Worm (Caenorhabditis elegans): ENCODE results near the gene pxn-2.

DNA sequence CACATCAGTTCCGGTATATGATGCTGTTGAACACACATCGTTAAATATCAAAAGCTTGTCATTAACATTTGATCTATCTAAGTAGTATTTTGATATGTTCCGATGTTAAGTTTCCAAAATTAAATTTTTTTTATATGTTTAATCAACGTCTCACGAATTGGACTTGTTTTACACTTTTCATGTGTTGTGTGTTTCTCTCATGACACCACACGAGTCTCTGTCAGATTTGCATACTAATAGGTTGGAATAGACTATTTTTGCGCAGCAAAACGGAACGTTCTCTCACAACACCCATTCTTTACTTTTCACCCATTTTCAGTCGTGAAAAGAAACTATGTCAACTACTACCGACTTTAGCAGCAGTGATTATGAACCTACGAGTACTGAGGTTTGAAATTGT is 8.5 kb downstream of the pxn-2 start, which contains the start of gene K09C8.8:
- no peak for TF ChIP-seq him-1 (tag; optimal IDR thresholded peaks at IDR 0.05)
- no peak for TF ChIP-seq dao-5 (tag; optimal IDR thresholded peaks at IDR 0.05)
- TF ChIP-seq W03F9.2 (tag; optimal IDR thresholded peaks at IDR 0.05), result no peak

Data from whole organism, L4/young adult.